Fruit fly (Drosophila melanogaster): ENCODE results near the gene Hsc70-4.
A peak's percentile ranks its signal among the peaks of the same experiment; 100 is the strongest.

The Hsc70-4 gene

dm6 chr3R:15213362-15213989 is 29.0 kb upstream of the Hsc70-4 start, which contains the start of the genes CG6654 and CG4210 (continued):
- TF ChIP-seq dmrt11E (tag; optimal IDR thresholded peaks at IDR 0.05) (no peak), CG2199 (GFP tag; IDR thresholded peaks at IDR 0.05) (no peak), chif (GFP tag; optimal IDR thresholded peaks at IDR 0.05) (no peak), Rfx (GFP tag; IDR thresholded peaks at IDR 0.05) (no peak), CG10543 (GFP tag; optimal IDR thresholded peaks at IDR 0.05) (no peak), pnt (GFP tag; optimal IDR thresholded peaks at IDR 0.05) (no peak), CG10565 (GFP tag; optimal IDR thresholded peaks at IDR 0.05) (no peak), CG6683 (GFP tag; optimal IDR thresholded peaks at IDR 0.05) (no peak), sisA (GFP tag; IDR thresholded peaks at IDR 0.05) (no peak), exex (tag; optimal IDR thresholded peaks at IDR 0.05) (peak; percentile 38), Dp (GFP tag; optimal IDR thresholded peaks at IDR 0.05) (peak; percentile 90), sens (GFP tag) (peak; percentile 85), zfh2 (GFP tag; optimal IDR thresholded peaks at IDR 0.05) (no peak), CG12659 (GFP tag; optimal IDR thresholded peaks at IDR 0.05) (peak; percentile 26), Hr3 (GFP tag; optimal IDR thresholded peaks at IDR 0.05) (no peak), grn (GFP tag; optimal IDR thresholded peaks at IDR 0.05) (peak; percentile 88), PHDP (tag; optimal IDR thresholded peaks at IDR 0.05) (peak; percentile 8), CG42726 (GFP tag; IDR thresholded peaks at IDR 0.05; ENCODE audit: partially characterized antibody) (no peak), ind (GFP tag; optimal IDR thresholded peaks at IDR 0.05) (no peak), disco-r (GFP tag; optimal IDR thresholded peaks at IDR 0.05) (no peak), CG10274 (GFP tag; optimal IDR thresholded peaks at IDR 0.05) (no peak), sim (GFP tag; IDR thresholded peaks at IDR 0.05) (no peak), CG34376 (GFP tag; optimal IDR thresholded peaks at IDR 0.05) (peak; percentile 28), CG31441 (GFP tag; IDR thresholded peaks at IDR 0.05) (peak; percentile 64), CkIIα-i1 (GFP tag; IDR thresholded peaks at IDR 0.05) (no peak), chn (GFP tag; optimal IDR thresholded peaks at IDR 0.05) (no peak), CG17328 (GFP tag; IDR thresholded peaks at IDR 0.05) (no peak), sna (GFP tag; IDR thresholded peaks at IDR 0.05; ENCODE audit: partially characterized antibody) (no peak), dan (GFP tag; IDR thresholded peaks at IDR 0.05) (no peak), btn (GFP tag; optimal IDR thresholded peaks at IDR 0.05) (no peak), ac (GFP tag; optimal IDR thresholded peaks at IDR 0.05) (no peak), lmd (GFP tag; IDR thresholded peaks at IDR 0.05) (peak; percentile 31; the same call in 1 of the 2 replicates), CG8290 (GFP tag; optimal IDR thresholded peaks at IDR 0.05) (no peak), CG8290 (tag; optimal IDR thresholded peaks at IDR 0.05) (no peak)

dm6 chr3R:15218824-15219576 is 23.5 kb upstream of the Hsc70-4 start, which contains the start of the genes SIDL and CG12241:
SIDL (minus strand) TSS chr3R:15218874.
CG12241 (plus strand) TSS chr3R:15219256.
- TF ChIP-seq CG9876 (GFP tag; optimal IDR thresholded peaks at IDR 0.05) (no peak), Jarid2 (GFP tag; optimal IDR thresholded peaks at IDR 0.05) (no peak), sisA (GFP tag; IDR thresholded peaks at IDR 0.05) (peak; percentile 91), CG17385 (GFP tag; optimal IDR thresholded peaks at IDR 0.05) (no peak), CG15696 (tag; optimal IDR thresholded peaks at IDR 0.05) (peak; percentile 39), row (GFP tag; IDR thresholded peaks at IDR 0.05) (peak; percentile 76), odd (GFP tag; optimal IDR thresholded peaks at IDR 0.05) (no peak), CG12236 (GFP tag; optimal IDR thresholded peaks at IDR 0.05) (no peak), Nf-YC (tag; optimal IDR thresholded peaks at IDR 0.05) (peak; percentile 65), CG18599 (GFP tag; optimal IDR thresholded peaks at IDR 0.05) (no peak), bcd (GFP tag; optimal IDR thresholded peaks at IDR 0.05) (peak; percentile 87), CG33557 (GFP tag; optimal IDR thresholded peaks at IDR 0.05) (peak; percentile 4), disco-r (GFP tag; optimal IDR thresholded peaks at IDR 0.05) (no peak), CG15514 (GFP tag; optimal IDR thresholded peaks at IDR 0.05) (peak; percentile 85), br (optimal IDR thresholded peaks at IDR 0.05) (no peak), CG2129 (GFP tag; IDR thresholded peaks at IDR 0.05; ENCODE audit: partially characterized antibody) (no peak), Hr3 (GFP tag; optimal IDR thresholded peaks at IDR 0.05) (peak; percentile 70), CG12659 (GFP tag; optimal IDR thresholded peaks at IDR 0.05) (peak; percentile 69), jing (GFP tag; optimal IDR thresholded peaks at IDR 0.05) (no peak), twi (tag; optimal IDR thresholded peaks at IDR 0.05) (peak; percentile 13)
